Fruit fly (Drosophila melanogaster): ENCODE measurements around the gene CG3708.

DNA sequence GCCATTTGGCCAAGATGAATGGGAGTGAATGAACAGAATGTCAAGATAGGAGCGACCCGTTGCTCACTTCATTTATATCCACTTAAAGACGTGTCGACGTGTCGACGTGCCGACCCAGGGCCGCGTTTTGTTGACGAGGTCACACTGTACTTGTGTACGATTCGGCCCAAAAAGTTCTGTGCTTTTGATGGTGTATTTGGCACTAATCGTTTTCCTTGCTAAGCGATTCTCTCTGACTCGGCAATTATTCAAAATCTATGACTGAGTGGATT, 18.3 kb upstream of the CG3708 start:
- no peak for TF ChIP-seq EcR (GFP tag; optimal IDR thresholded peaks at IDR 0.05)
- no peak for TF ChIP-seq usp (GFP tag; optimal IDR thresholded peaks at IDR 0.05)
- no peak for TF ChIP-seq pan (optimal IDR thresholded peaks at IDR 0.05)
- TF ChIP-seq CG8478 (optimal IDR thresholded peaks at IDR 0.05), result no peak
- TF ChIP-seq psq (optimal IDR thresholded peaks at IDR 0.05), result no peak
- no peak for TF ChIP-seq Dll (optimal IDR thresholded peaks at IDR 0.05)

All from whole organism.